Worm (Caenorhabditis elegans): ENCODE measurements around the gene dnj-2.

dnj-2 gene

ce11 chrIV:11332751-11333150 is 19.0 kb upstream of the dnj-2 start, which contains the start of gene sart-3:
Gene sart-3 (minus strand): TSS chrIV:11332969.
- TF ChIP-seq him-1 (tag; optimal IDR thresholded peaks at IDR 0.05) (no peak), tbx-9 (tag; optimal IDR thresholded peaks at IDR 0.05; ENCODE audit: borderline replicate concordance) (no peak), hrde-1 (tag; optimal IDR thresholded peaks at IDR 0.05; ENCODE audit: borderline replicate concordance) (peak; percentile 45), lsl-1 (GFP tag; optimal IDR thresholded peaks at IDR 0.05) (no peak), lin-54 (GFP tag; optimal IDR thresholded peaks at IDR 0.05) (peak; percentile 5), ceh-40 (GFP tag; IDR thresholded peaks at IDR 0.05) (no peak), sdz-38 (tag; optimal IDR thresholded peaks at IDR 0.05) (no peak), ama-1 (optimal IDR thresholded peaks at IDR 0.05) (no peak), ama-1 (GFP tag; optimal IDR thresholded peaks at IDR 0.05) (peak in 1 of 2 experiments; percentile 73)

ce11 chrIV:11329269-11329668 is 15.5 kb upstream of the dnj-2 start, which contains the start of gene leo-1:
Gene leo-1 (minus strand): TSS chrIV:11329369.
- TF ChIP-seq ama-1 (optimal IDR thresholded peaks at IDR 0.05), result no peak
- TF ChIP-seq ama-1 (GFP tag; optimal IDR thresholded peaks at IDR 0.05), result no peak
- TF ChIP-seq ceh-91 (GFP tag; IDR thresholded peaks at IDR 0.05), result no peak
- TF ChIP-seq zim-3 (tag; optimal IDR thresholded peaks at IDR 0.05), result no peak
- no peak for TF ChIP-seq rec-8 (tag; optimal IDR thresholded peaks at IDR 0.05)
- TF ChIP-seq C06A6.2 (GFP tag; conservative IDR thresholded peaks at IDR 0.05), result no peak
- no peak for TF ChIP-seq unc-62 (GFP tag; optimal IDR thresholded peaks at IDR 0.05)
- no peak for TF ChIP-seq egrh-3 (GFP tag; IDR thresholded peaks at IDR 0.05)
- TF ChIP-seq egl-18 (GFP tag; IDR thresholded peaks at IDR 0.05), result no peak
- TF ChIP-seq nfya-1 (tag; optimal IDR thresholded peaks at IDR 0.05; ENCODE audit: borderline replicate concordance, insufficient read depth), result no peak
- TF ChIP-seq attf-6 (GFP tag; IDR thresholded peaks at IDR 0.05), result no peak
- TF ChIP-seq lin-54 (GFP tag; optimal IDR thresholded peaks at IDR 0.05), result no peak

- TF ChIP-seq ztf-22 (GFP tag; optimal IDR thresholded peaks at IDR 0.05) (no peak), ztf-3 (GFP tag; optimal IDR thresholded peaks at IDR 0.05) (no peak), Y95B8A.8 (GFP tag; IDR thresholded peaks at IDR 0.05) (peak; percentile 70; the same call in 1 of the 2 replicates), ceh-27 (GFP tag; optimal IDR thresholded peaks at IDR 0.05) (no peak), madf-3 (GFP tag; IDR thresholded peaks at IDR 0.05) (0 out of 2 replicates have a peak, but pooled peaks have one; percentile 50), F33H1.4 (GFP tag; IDR thresholded peaks at IDR 0.05) (peak; percentile 22; the same call in 1 of the 2 replicates), hmg-1.2 (GFP tag; IDR thresholded peaks at IDR 0.05) (peak; percentile 23; the same call in 1 of the 2 replicates), Y79H2A.3 (GFP tag; conservative IDR thresholded peaks at IDR 0.05) (0 out of 2 replicates have a peak, but pooled peaks have one; percentile 73), rcor-1 (GFP tag; IDR thresholded peaks at IDR 0.05) (peak; percentile 59; the same call in 1 of the 2 replicates), ceh-58 (GFP tag; IDR thresholded peaks at IDR 0.05) (no peak), bed-1 (GFP tag; IDR thresholded peaks at IDR 0.05) (no peak), C17E4.6 (GFP tag; IDR thresholded peaks at IDR 0.05) (peak; percentile 51; the same call in 1 of the 2 replicates), cebp-1 (GFP tag; IDR thresholded peaks at IDR 0.05) (no peak), cebp-1 (tag; optimal IDR thresholded peaks at IDR 0.05) (peak; percentile 10), madf-6 (GFP tag; IDR thresholded peaks at IDR 0.05) (peak; percentile 73), nhr-179 (tag; optimal IDR thresholded peaks at IDR 0.05) (no peak), F39B2.1 (GFP tag; IDR thresholded peaks at IDR 0.05) (peak; percentile 85), egl-44 (GFP tag; IDR thresholded peaks at IDR 0.05) (0 out of 2 replicates have a peak, but pooled peaks have one; percentile 43), unc-62 (GFP tag; optimal IDR thresholded peaks at IDR 0.05) (no peak), ztf-25 (GFP tag; IDR thresholded peaks at IDR 0.05) (0 out of 2 replicates have a peak, but pooled peaks have one; percentile 16), snpc-1.3 (tag; optimal IDR thresholded peaks at IDR 0.05; ENCODE audit: insufficient read depth) (peak; percentile 7), mes-4 (tag; optimal IDR thresholded peaks at IDR 0.05) (no peak), him-1 (tag; optimal IDR thresholded peaks at IDR 0.05) (peak; percentile 81), madf-8 (GFP tag; conservative IDR thresholded peaks at IDR 0.05) (peak; percentile 29; the same call in 1 of the 2 replicates), attf-6 (GFP tag; IDR thresholded peaks at IDR 0.05) (peak; percentile 84), ekl-4 (GFP tag; IDR thresholded peaks at IDR 0.05) (peak; percentile 38; the same call in 1 of the 2 replicates), K12H6.12 (tag; optimal IDR thresholded peaks at IDR 0.05) (no peak), dox-1 (GFP tag; IDR thresholded peaks at IDR 0.05) (peak; percentile 75), xnd-1 (tag; optimal IDR thresholded peaks at IDR 0.05) (no peak)
Measured at ce11 chrIV:11326939-11327565, 13.3 kb upstream of the dnj-2 start, which contains the start of gene B0035.21. Gene B0035.21 (plus strand): TSS chrIV:11327260.
